Fruit fly (Drosophila melanogaster) whole organism, embryonic: ENCODE measurements around the gene TyrRS.

Experiments
- Asciz ChIP-seq: fragments of 200-800 bp; sonication (Bioruptor generic); optimal IDR thresholded peaks from 2 replicates; lab custom pipeline; 2017; ENCODE audit warnings: missing biosample characterization, mild to moderate bottlenecking, missing genetic modification characterization, missing genetic modification reagents
- CG10654 ChIP-seq: fragments of 200-800 bp; sonication (Bioruptor generic); optimal IDR thresholded peaks from 2 replicates; lab custom pipeline; 2016; ENCODE audit warnings: missing biosample characterization, missing genetic modification characterization
- CG10979 ChIP-seq: fragments of 200-800 bp; sonication (Bioruptor generic); optimal IDR thresholded peaks from 2 replicates; lab custom pipeline; 2018; ENCODE audit warnings: missing biosample characterization, mild to moderate bottlenecking, missing genetic modification characterization, moderate library complexity
- CG11723 ChIP-seq: fragments of 200-800 bp; sonication (Bioruptor generic); optimal IDR thresholded peaks from 2 replicates; lab custom pipeline; 2017; ENCODE audit warnings: missing biosample characterization, mild to moderate bottlenecking, missing genetic modification characterization
- CG12769 ChIP-seq: fragments of 200-800 bp; sonication (Bioruptor generic); optimal IDR thresholded peaks from 2 replicates; lab custom pipeline; 2019; ENCODE audit warnings: missing biosample characterization, mild to moderate bottlenecking, missing genetic modification characterization, moderate library complexity
- CG13296 ChIP-seq: fragments of 200-800 bp; sonication (Bioruptor generic); optimal IDR thresholded peaks from 3 replicates; lab custom pipeline; 2018; ENCODE audit warnings: missing biosample characterization, mild to moderate bottlenecking, missing genetic modification characterization
- CG14965 ChIP-seq: fragments of 200-800 bp; sonication (Bioruptor generic); optimal IDR thresholded peaks from 2 replicates; lab custom pipeline; 2016; ENCODE audit warnings: missing biosample characterization, missing genetic modification characterization, borderline replicate concordance
- CG2116 ChIP-seq: fragments of 200-800 bp; sonication (Bioruptor generic); optimal IDR thresholded peaks from 3 replicates; lab custom pipeline; 2018; ENCODE audit warnings: missing biosample characterization, mild to moderate bottlenecking, missing genetic modification characterization
- CG32532 ChIP-seq: fragments of 200-800 bp; sonication (Bioruptor generic); IDR thresholded peaks from 2 replicates; pipeline ENCODE4 v1.3.6; 2022; ENCODE audit warnings: missing biosample characterization, missing genetic modification characterization
- CG3407 ChIP-seq: fragments of 200-800 bp; sonication (Bioruptor generic); optimal IDR thresholded peaks from 2 replicates; lab custom pipeline; 2018; ENCODE audit warnings: missing biosample characterization, mild to moderate bottlenecking, missing genetic modification characterization
- CG4404 ChIP-seq: fragments of 200-800 bp; sonication (Bioruptor generic); IDR thresholded peaks from 2 replicates; pipeline ENCODE4 v1.3.6; 2022; ENCODE audit warnings: missing biosample characterization, missing genetic modification characterization
- CG4820 ChIP-seq: fragments of 200-800 bp; sonication (Bioruptor generic); optimal IDR thresholded peaks from 3 replicates; lab custom pipeline; 2016; ENCODE audit warnings: missing biosample characterization, missing genetic modification characterization
- CG4854 ChIP-seq: fragments of 200-800 bp; sonication (Bioruptor generic); optimal IDR thresholded peaks from 2 replicates; lab custom pipeline; 2016; ENCODE audit warnings: missing biosample characterization, missing genetic modification characterization, inconsistent platforms
- CG5180 ChIP-seq: fragments of 200-800 bp; sonication (Bioruptor generic); optimal IDR thresholded peaks from 3 replicates; lab custom pipeline; 2017; ENCODE audit warnings: missing biosample characterization, missing genetic modification characterization, mild to moderate bottlenecking, moderate library complexity, missing genetic modification reagents
- CG6654 ChIP-seq: fragments of 200-800 bp; sonication (Bioruptor generic); optimal IDR thresholded peaks from 2 replicates; lab custom pipeline; 2017; ENCODE audit warnings: missing biosample characterization, mild to moderate bottlenecking, missing genetic modification characterization
- CG7556 ChIP-seq: fragments of 200-800 bp; sonication (Bioruptor generic); optimal IDR thresholded peaks from 2 replicates; lab custom pipeline; 2017; ENCODE audit warnings: missing biosample characterization, mild to moderate bottlenecking, missing genetic modification characterization
- CG7963 ChIP-seq: fragments of 200-800 bp; sonication (Bioruptor generic); IDR thresholded peaks from 3 replicates; pipeline ENCODE4 v1.3.6; 2022; ENCODE audit warnings: missing biosample characterization, missing genetic modification characterization; ENCODE audit not compliant: partially characterized antibody
- CG8281 ChIP-seq: fragments of 200-800 bp; sonication (Bioruptor generic); optimal IDR thresholded peaks from 2 replicates; lab custom pipeline; 2018; ENCODE audit warnings: missing biosample characterization, mild to moderate bottlenecking, missing genetic modification characterization, moderate library complexity
- D ChIP-seq, 2 experiments: fragments of 200-800 bp in 1 of 2; fragments of >200 bp in 1 of 2; sonication (Bioruptor generic) in 1 of 2; optimal IDR thresholded peaks; 2 replicates in 1 of 2; 3 replicates in 1 of 2; lab custom pipeline; 2017; ENCODE audit warnings: mild to moderate bottlenecking in 1 of 2, missing biosample characterization in 1 of 2, missing genetic modification characterization in 1 of 2, missing genetic modification reagents in 1 of 2
- Deaf1 ChIP-seq: fragments of 200-800 bp; optimal IDR thresholded peaks from 3 replicates; lab custom pipeline; 2019; ENCODE audit warnings: missing biosample characterization, mild to moderate bottlenecking, missing genetic modification characterization, moderate library complexity
- Doc3 ChIP-seq: fragments of 200-800 bp; sonication (Bioruptor generic); IDR thresholded peaks from 3 replicates; pipeline ENCODE4 v1.3.6; 2022; ENCODE audit warnings: missing biosample characterization, missing genetic modification characterization; ENCODE audit not compliant: partially characterized antibody
- Drgx ChIP-seq: fragments of 200-800 bp; sonication (Bioruptor generic); IDR thresholded peaks from 2 replicates; pipeline ENCODE4 v1.3.6; 2022; ENCODE audit warnings: missing biosample characterization, missing genetic modification characterization
- Gug ChIP-seq: fragments of 200-800 bp; sonication (Bioruptor generic); IDR thresholded peaks from 4 replicates; pipeline ENCODE4 v1.3.6; 2022; ENCODE audit warnings: missing biosample characterization, missing genetic modification characterization
- H15 ChIP-seq: fragments of 200-800 bp; sonication (Bioruptor generic); IDR thresholded peaks from 3 replicates; pipeline ENCODE4 v1.3.6; 2022; ENCODE audit warnings: missing biosample characterization, missing genetic modification characterization
- H2.0 ChIP-seq: fragments of 200-800 bp; sonication (Bioruptor generic); IDR thresholded peaks from 2 replicates; pipeline ENCODE4 v1.3.6; 2022; ENCODE audit warnings: missing biosample characterization, missing genetic modification characterization
- HLH54F ChIP-seq: fragments of 200-800 bp; sonication (Bioruptor generic); optimal IDR thresholded peaks from 3 replicates; lab custom pipeline; 2016; ENCODE audit warnings: missing biosample characterization, missing genetic modification characterization
- Hand ChIP-seq: fragments of 200-800 bp; sonication (Bioruptor generic); optimal IDR thresholded peaks from 2 replicates; lab custom pipeline; 2017; ENCODE audit warnings: mild to moderate bottlenecking, missing biosample characterization, missing genetic modification reagents, missing genetic modification characterization
- Hmr ChIP-seq: fragments of 200-800 bp; sonication (Bioruptor generic); optimal IDR thresholded peaks from 3 replicates; lab custom pipeline; 2017; ENCODE audit warnings: mild to moderate bottlenecking, missing biosample characterization, missing genetic modification reagents, missing genetic modification characterization
- Lpt ChIP-seq: fragments of >200 bp; optimal IDR thresholded peaks from 2 replicates; lab custom pipeline; 2018; ENCODE audit warnings: missing biosample characterization, missing genetic modification characterization
- MBD-R2 ChIP-seq: fragments of 200-800 bp; sonication (Bioruptor generic); IDR thresholded peaks from 2 replicates; pipeline ENCODE4 v1.3.6; 2022; ENCODE audit warnings: missing biosample characterization, missing genetic modification characterization
- Max ChIP-seq: fragments of 200-800 bp; sonication (Bioruptor generic); optimal IDR thresholded peaks from 2 replicates; lab custom pipeline; 2016; ENCODE audit warnings: missing biosample characterization, mild to moderate bottlenecking, missing genetic modification characterization
- Med ChIP-seq: fragments of 200-800 bp; sonication (Bioruptor generic); peaks from one replicate; lab custom pipeline; 2016; ENCODE audit warnings: missing biosample characterization, missing genetic modification characterization, mild to moderate bottlenecking, inconsistent platforms, moderate library complexity
- Nf-YC ChIP-seq: fragments of 200-800 bp; optimal IDR thresholded peaks from 3 replicates; lab custom pipeline; 2019; ENCODE audit warnings: missing biosample characterization, mild to moderate bottlenecking, missing genetic modification characterization, moderate library complexity
- Stat92E ChIP-seq, 3 experiments: fragments of >200 bp in 2 of 3; fragments of 200-800 bp in 1 of 3; sonication (Bioruptor generic) in 1 of 3; optimal IDR thresholded peaks; 2 replicates each; lab custom pipeline; 2017 to 2019; ENCODE audit warnings: missing biosample characterization in 3 of 3, missing genetic modification characterization in 3 of 3, mild to moderate bottlenecking in 1 of 3, moderate library complexity in 1 of 3
- Xrp1 ChIP-seq: fragments of 200-800 bp; sonication (Bioruptor generic); IDR thresholded peaks from 2 replicates; pipeline ENCODE4 v1.3.6; 2022; ENCODE audit warnings: missing biosample characterization, missing genetic modification characterization
- abd-A ChIP-seq: fragments of 200-800 bp; sonication (Bioruptor generic); optimal IDR thresholded peaks from 3 replicates; lab custom pipeline; 2019; ENCODE audit warnings: missing biosample characterization, mild to moderate bottlenecking, missing genetic modification characterization, moderate library complexity
- chif ChIP-seq, 2 experiments: fragments of 200-800 bp; sonication (Bioruptor generic); optimal IDR thresholded peaks; 3 replicates each; lab custom pipeline; 2016; ENCODE audit warnings: missing biosample characterization in 2 of 2, missing genetic modification characterization in 2 of 2
- fru ChIP-seq: fragments of >200 bp; optimal IDR thresholded peaks from 2 replicates; lab custom pipeline; 2017
- her ChIP-seq: fragments of 200-800 bp; sonication (Bioruptor generic); optimal IDR thresholded peaks from 2 replicates; lab custom pipeline; 2016; ENCODE audit warnings: missing biosample characterization, missing genetic modification characterization
- klu ChIP-seq: fragments of 200-800 bp; sonication (Bioruptor generic); IDR thresholded peaks from 2 replicates; pipeline ENCODE4 v1.3.6; 2022; ENCODE audit warnings: missing biosample characterization, missing genetic modification characterization
- lilli ChIP-seq: fragments of 200-800 bp; sonication (Bioruptor generic); optimal IDR thresholded peaks from 3 replicates; lab custom pipeline; 2016; ENCODE audit warnings: missing biosample characterization, missing genetic modification characterization
- pros ChIP-seq: fragments of 200-800 bp; sonication (Bioruptor generic); optimal IDR thresholded peaks from 3 replicates; lab custom pipeline; 2019; ENCODE audit warnings: missing biosample characterization, mild to moderate bottlenecking, missing genetic modification characterization, moderate library complexity
- repo ChIP-seq: fragments of 200-800 bp; sonication (Bioruptor generic); optimal IDR thresholded peaks from 2 replicates; lab custom pipeline; 2016; ENCODE audit warnings: missing biosample characterization, missing genetic modification characterization
- salm ChIP-seq: fragments of 200-800 bp; sonication (Bioruptor generic); optimal IDR thresholded peaks from 2 replicates; lab custom pipeline; 2018; ENCODE audit warnings: missing biosample characterization, mild to moderate bottlenecking, missing genetic modification characterization
- sc ChIP-seq, 3 experiments: fragments of >200 bp in 2 of 3; fragments of 200-800 bp in 1 of 3; sonication (Bioruptor generic) in 1 of 3; optimal IDR thresholded peaks; 2 replicates in 2 of 3; 3 replicates in 1 of 3; lab custom pipeline; 2017; ENCODE audit warnings: mild to moderate bottlenecking in 1 of 3, missing biosample characterization in 1 of 3, missing genetic modification characterization in 1 of 3, missing genetic modification reagents in 1 of 3
- seq ChIP-seq: fragments of 200-800 bp; sonication (Bioruptor generic); IDR thresholded peaks from 2 replicates; pipeline ENCODE4 v1.3.6; 2022; ENCODE audit warnings: missing biosample characterization, missing genetic modification characterization
- sim ChIP-seq: fragments of 200-800 bp; sonication (Bioruptor generic); IDR thresholded peaks from 2 replicates; pipeline ENCODE4 v1.3.6; 2022; ENCODE audit warnings: missing biosample characterization, missing genetic modification characterization
- ttk ChIP-seq: fragments of 200-800 bp; sonication (Bioruptor generic); IDR thresholded peaks from 2 replicates; pipeline ENCODE4 v2.1.2; 2022; ENCODE audit warnings: missing biosample characterization, missing genetic modification characterization
- unpg ChIP-seq: fragments of 200-800 bp; sonication (Bioruptor generic); optimal IDR thresholded peaks from 3 replicates; lab custom pipeline; 2018; ENCODE audit warnings: missing biosample characterization, mild to moderate bottlenecking, missing genetic modification characterization, moderate library complexity

The TyrRS gene

DNA sequence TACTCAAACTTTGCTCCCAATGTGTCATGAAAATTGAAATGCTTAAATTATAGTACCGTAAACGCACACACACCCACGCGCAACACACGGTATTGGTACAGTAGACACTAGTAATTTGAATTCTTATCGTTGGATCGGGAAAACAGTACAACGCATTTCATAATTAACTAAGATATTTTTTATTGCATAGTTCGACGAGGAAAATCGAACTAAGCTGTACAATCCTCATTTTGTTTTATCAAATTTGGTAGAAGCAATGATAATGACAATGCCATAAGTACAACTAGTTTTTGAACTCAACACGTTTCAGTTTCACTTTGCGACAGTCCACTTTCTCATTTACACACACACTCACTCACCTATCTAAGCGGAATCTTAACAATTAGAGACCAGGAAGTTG, 38.3 kb downstream of the TyrRS start (continued):
- TF ChIP-seq salm (tag; lab: Kevin White, UChicago) (no peak), seq (GFP tag; lab: Robert Waterston, UW) (peak; percentile 57), CG4820 (GFP tag; lab: Kevin White, UChicago) (peak; percentile 27), Asciz (GFP tag; lab: Kevin White, UChicago) (peak; percentile 65), sc (optimal IDR thresholded peaks at IDR 0.05; lab: Kevin White, UChicago) (no peak), sc (GFP tag; optimal IDR thresholded peaks at IDR 0.05; lab: Kevin White, UChicago) (no peak), Lpt (GFP tag; lab: Kevin White, UChicago) (no peak), MBD-R2 (GFP tag; lab: Robert Waterston, UW) (peak; percentile 25; the same call in 1 of the 2 replicates), CG5180 (GFP tag; lab: Kevin White, UChicago) (peak; percentile 30), klu (GFP tag; lab: Robert Waterston, UW) (0 out of 2 replicates have a peak, but pooled peaks have one; percentile 25), chif (GFP tag; optimal IDR thresholded peaks at IDR 0.05; lab: Kevin White, UChicago) (peak; percentile 32 to 62), sim (GFP tag; lab: Robert Waterston, UW) (0 out of 2 replicates have a peak, but pooled peaks have one; percentile 41), Hand (GFP tag; lab: Kevin White, UChicago) (peak; percentile 40), CG4404 (GFP tag; lab: Robert Waterston, UW) (peak; percentile 22; the same call in 1 of the 2 replicates), CG2116 (no peak), pros (GFP tag; lab: Kevin White, UChicago) (peak; percentile 0), Xrp1 (GFP tag; lab: Robert Waterston, UW) (peak; percentile 51; the same call in 1 of the 2 replicates), CG10979 (peak; percentile 67), H2.0 (GFP tag; lab: Robert Waterston, UW) (no peak), CG10654 (peak; percentile 30), Max (GFP tag; lab: Kevin White, UChicago) (no peak), H15 (GFP tag; lab: Robert Waterston, UW) (no peak), CG7963 (no peak), CG14965 (GFP tag; lab: Kevin White, UChicago) (no peak), CG11723 (GFP tag; lab: Kevin White, UChicago) (peak; percentile 46), CG4854 (GFP tag; lab: Kevin White, UChicago) (peak; percentile 29), CG13296 (GFP tag; lab: Kevin White, UChicago) (peak; percentile 76), her (GFP tag; lab: Kevin White, UChicago) (peak; percentile 61), lilli (GFP tag; lab: Kevin White, UChicago) (peak; percentile 76), Med (peak; percentile 94), Nf-YC (tag; lab: Kevin White, UChicago) (peak; percentile 73), Drgx (GFP tag; lab: Robert Waterston, UW) (no peak), unpg (peak; percentile 74), HLH54F (peak; percentile 58), repo (no peak), CG3407 (GFP tag; lab: Kevin White, UChicago) (peak; percentile 28), D (optimal IDR thresholded peaks at IDR 0.05; lab: Kevin White, UChicago) (no peak), D (GFP tag; optimal IDR thresholded peaks at IDR 0.05; lab: Kevin White, UChicago) (peak; percentile 58), fru (lab: Kevin White, UChicago) (no peak), CG12769 (tag; lab: Kevin White, UChicago) (peak; percentile 86), Doc3 (GFP tag; lab: Robert Waterston, UW) (no peak), Deaf1 (tag; lab: Kevin White, UChicago) (no peak), CG6654 (no peak), CG8281 (tag; lab: Kevin White, UChicago) (peak; percentile 29), abd-A (tag; lab: Kevin White, UChicago) (no peak), Stat92E (GFP tag; optimal IDR thresholded peaks at IDR 0.05; lab: Kevin White, UChicago) (no peak), ttk (0 out of 2 replicates have a peak, but pooled peaks have one; percentile 44), Gug (GFP tag; lab: Robert Waterston, UW) (peak; percentile 44; the same call in 2 of the 4 replicates), CG7556 (GFP tag; lab: Kevin White, UChicago) (peak; percentile 67), Hmr (GFP tag; lab: Kevin White, UChicago) (peak; percentile 71), CG32532 (GFP tag; lab: Robert Waterston, UW) (peak; percentile 74)
